Worm (Caenorhabditis elegans): ENCODE data around the gene F53H1.4.
"Not testable (repeated sequence)": the region's sequence is repeated elsewhere in the genome, so short reads cannot be mapped to it uniquely, and the experiment has no call there.

ce11 chrIV:1343379-1343778 lies 33.4 kb downstream of the F53H1.4 start, which contains the start of gene F58F6.5:
- not testable (repeated sequence) for TF ChIP-seq B0310.2 (tag; optimal IDR thresholded peaks at IDR 0.05); hnd-1 (tag; optimal IDR thresholded peaks at IDR 0.05); tbx-11 (GFP tag; IDR thresholded peaks at IDR 0.05); ama-1 (optimal IDR thresholded peaks at IDR 0.05); scrt-1 (GFP tag; IDR thresholded peaks at IDR 0.05); ets-7 (tag; optimal IDR thresholded peaks at IDR 0.05)
